Fruit fly (Drosophila melanogaster) ovary, adult (tissue): ENCODE results near the gene CG14431.

ENCODE experiments used
- CG17801 ChIP-seq: fragments of 200-800 bp; optimal IDR thresholded peaks from 2 replicates; lab custom pipeline; 2019; ENCODE audit warnings: missing biosample characterization, mild to moderate bottlenecking, missing genetic modification characterization, moderate library complexity; ENCODE audit not compliant: partially characterized antibody

Gene CG14431

DNA sequence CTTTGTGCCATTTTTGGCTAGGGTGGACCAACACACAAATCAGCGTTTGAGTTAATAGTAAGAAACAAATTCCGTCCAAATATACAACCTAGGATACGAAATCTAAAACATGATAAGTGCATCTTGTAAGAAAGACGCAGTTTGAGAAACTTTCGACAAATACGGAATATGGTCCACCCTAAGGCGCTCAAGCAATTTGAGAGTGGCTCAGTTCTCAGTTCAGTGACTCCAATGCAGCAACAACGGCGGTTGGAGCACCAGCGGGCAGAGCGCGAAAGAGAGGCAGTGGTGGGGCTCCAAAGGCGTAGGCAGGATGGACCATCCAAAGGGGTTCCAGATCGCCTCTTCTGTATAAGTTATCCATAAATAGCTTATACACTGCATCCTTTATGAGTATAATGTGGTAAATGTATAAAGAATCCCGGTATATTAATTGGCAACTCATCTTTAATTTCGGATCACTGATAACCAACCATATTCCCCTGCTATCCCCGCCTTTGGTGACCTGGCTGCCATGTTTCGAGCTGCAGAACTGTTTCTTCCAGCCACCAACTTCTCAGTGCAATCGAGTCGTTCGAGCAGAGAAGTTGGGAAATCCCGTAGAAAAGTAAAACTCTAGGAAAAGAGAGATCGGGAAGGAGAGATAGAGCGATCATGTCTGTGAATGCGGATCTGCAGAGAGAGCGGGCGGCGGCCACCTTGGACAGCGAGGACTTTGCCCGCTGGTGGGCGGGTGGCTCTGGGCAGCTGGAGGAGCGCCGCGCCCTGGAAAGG, 61.5 kb downstream of the CG14431 start, which contains the start of gene CG4586:
TSS of gene CG4586 (plus strand) at position 555 of the 774 bp plus-strand sequence.
- peak; percentile 98 for TF ChIP-seq CG17801 (GFP tag; lab: Kevin White, UChicago)

DNA sequence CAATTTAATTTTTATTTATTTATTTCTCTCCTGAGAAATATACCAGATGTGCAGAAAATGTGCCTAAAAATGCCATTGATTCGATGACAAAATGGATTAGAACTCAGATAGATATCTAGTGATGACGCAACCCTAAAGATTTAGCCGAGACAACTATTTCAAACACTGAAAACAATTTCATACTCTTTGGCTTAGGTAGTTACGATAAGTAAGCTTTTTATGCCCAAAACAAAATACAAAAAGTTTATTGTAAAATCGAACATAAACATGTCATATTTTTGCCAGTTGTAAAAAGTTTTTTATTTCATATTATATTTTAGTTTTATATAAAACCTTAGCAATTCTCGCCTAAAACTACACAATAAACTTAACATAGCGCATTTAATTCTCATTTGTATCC, 65.3 kb downstream of the CG14431 start, which contains the start of gene CG3040:
TSS of gene CG3040 (minus strand) at position 54 of the 400 bp plus-strand sequence.
- TF ChIP-seq CG17801 (GFP tag; lab: Kevin White, UChicago) = peak; percentile 60

DNA sequence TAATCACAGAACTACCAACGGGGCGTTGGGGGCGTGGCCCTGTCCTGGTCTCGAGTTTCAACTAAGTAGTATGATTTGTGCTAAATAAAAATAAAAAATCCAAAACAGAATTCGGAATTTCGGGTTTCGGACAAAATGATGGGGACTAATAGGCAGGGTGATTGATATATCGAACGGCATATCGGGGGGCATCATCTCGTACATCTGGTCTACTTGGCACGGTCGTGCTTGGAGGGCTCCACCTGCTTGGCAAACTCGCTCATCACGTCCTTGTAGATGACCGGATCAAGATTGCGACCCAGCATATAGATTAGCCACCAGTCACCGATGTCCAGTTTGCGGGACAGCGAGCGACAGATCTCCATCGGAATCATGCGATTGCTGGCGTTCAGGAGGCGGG, 66.1 kb downstream of the CG14431 start:
- TF ChIP-seq CG17801 (GFP tag; lab: Kevin White, UChicago) = no peak

DNA sequence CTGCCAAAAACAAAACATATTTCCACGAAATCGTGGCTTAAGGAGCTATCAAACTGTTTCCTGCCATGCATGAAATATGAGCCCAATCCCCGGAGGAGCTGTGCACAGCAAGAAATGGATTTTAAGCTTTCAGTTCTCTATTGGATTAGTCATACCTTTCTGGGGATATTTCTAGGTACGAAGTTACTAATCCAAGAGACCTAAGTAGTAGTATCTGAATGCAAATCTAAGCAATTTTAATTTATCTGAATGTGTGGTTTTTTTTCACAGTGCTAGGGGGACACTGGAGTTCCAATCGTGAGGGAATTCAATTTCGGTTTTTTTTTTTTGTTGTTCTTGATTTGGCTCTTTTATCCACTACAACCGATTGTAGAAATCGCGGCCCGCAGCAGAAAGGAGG, 68.3 kb downstream of the CG14431 start:
- no peak for TF ChIP-seq CG17801 (GFP tag; lab: Kevin White, UChicago)

DNA sequence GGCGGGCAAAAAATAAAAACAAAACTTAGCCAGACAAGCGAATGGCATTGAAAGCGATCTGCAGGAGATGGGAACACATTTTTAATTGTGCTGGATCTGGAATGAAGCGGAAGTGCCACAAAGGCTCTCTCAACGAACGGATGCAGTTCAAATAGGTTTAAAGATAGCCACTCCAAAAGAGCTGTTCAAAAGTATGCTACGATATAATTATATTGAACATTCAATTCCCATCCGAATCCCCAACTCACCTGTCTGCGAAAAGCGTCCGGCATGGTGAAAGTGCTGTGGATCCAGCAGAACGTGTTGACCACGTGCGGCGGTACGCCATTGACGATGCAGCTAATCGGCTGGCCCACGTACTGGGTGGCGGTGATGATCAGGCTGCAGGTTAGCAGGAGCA, 68.8 kb downstream of the CG14431 start:
- no peak for TF ChIP-seq CG17801 (GFP tag; lab: Kevin White, UChicago)

DNA sequence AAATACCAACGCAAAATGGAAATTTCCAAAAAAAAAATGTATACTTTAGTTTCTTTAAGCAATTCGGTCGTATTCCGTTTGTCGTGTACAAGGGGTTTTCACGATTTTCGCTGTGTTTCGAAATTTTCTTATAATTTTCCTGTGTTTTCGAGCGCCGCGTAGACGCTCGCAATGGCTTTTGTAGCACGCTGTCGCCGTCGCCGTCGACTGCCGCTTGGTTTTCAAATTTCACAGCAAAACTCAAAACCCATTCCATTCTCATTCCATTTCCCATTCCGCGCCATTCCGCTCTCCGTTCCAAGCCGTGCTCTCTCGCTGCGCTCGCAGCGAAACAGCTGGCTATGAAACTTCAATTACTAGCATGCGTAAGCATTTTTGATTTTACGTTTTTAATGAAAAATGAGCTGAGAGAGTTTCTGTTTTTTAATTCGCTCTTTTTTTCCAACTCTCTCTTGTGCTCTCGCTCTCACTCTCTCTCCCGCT, 73.4 kb downstream of the CG14431 start:
- TF ChIP-seq CG17801 (GFP tag; lab: Kevin White, UChicago) = no peak

DNA sequence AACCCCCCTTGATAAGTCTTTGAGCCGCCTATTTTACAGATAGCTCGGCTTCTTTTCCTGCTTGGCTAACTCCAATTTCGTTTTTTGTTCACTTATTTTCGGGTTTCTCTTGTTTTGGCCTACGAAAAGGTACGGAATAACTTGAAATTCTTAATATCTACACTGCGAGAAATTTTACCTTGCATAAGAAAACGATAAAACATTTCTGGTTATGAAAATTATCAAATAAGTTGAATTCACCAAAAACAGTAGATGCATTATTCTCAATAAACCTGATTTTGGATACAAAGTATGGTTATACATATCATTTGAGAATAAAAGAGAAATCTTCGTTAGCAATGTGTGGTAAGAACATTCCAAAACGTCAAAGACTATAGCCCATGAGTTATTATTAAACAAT, 74.0 kb downstream of the CG14431 start:
- TF ChIP-seq CG17801 (GFP tag; lab: Kevin White, UChicago) = no peak

DNA sequence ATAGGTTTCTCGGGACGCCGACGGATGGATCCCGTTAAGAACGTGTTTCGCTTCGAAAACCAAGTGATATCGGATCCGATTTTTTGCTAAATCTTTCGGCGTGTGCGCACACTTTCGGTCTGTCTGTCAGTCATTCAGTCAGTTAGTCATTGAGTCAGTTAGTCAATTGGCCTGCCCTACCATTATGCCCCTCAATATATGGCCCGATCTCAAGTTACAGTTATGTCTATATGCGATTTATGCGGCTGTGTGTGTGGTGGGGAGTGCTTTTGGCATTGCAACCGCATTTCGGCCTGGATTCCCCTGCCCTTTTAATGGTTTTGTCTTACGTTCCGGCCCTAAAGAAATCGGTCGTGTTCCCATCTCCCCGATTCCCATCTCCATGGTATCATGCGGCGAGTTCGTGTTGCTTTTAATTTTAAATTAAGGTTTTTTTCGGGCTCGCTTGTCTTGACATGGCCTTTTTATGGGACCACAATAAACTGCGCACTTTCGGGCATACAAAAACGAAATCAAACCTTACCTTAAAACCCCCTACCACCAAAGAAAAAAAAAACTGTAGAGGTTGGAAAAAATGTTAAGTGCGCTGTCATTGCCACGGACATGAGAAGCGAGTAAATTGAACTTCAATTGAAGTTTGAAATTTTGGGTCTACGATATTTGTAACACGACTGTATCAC, 74.8 kb downstream of the CG14431 start:
- no peak for TF ChIP-seq CG17801 (GFP tag; lab: Kevin White, UChicago)

DNA sequence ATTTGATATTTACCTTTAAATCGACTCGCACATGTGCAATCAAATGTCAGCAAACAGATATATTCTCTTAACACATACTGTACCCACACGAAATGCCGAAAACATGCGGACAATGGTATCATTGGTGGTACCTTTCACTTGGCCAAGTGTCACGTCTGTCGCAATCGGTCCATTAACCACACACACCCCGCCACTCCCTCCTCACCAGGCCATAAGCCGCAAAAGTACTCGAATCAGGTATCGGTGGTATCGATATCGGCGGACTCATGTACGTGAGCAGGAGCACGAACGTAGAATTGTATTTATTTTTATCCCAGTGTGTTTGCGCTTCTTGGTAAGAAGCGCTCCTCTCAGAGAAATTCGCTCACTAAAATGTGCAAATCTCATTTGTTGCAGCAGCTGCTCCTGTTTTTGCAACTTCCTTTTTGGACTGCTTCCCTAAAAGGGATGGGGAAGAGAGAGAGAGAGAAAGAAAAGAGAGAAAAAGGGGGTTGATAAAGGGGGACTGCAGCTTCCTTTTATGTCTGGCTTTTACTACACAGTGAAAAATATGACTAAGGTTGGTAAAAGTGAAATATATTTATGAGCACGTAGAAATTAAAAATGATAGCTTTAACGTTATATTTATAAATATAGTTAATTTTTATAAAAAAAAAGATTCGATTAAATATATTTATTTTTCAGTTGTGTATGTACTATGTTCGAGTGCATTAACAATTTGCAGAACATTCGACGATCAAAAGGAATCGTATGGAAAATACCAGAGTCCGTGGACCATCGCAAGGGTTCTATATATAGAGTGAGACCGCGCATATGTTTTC, 75.6 kb downstream of the CG14431 start:
- no peak for TF ChIP-seq CG17801 (GFP tag; lab: Kevin White, UChicago)

DNA sequence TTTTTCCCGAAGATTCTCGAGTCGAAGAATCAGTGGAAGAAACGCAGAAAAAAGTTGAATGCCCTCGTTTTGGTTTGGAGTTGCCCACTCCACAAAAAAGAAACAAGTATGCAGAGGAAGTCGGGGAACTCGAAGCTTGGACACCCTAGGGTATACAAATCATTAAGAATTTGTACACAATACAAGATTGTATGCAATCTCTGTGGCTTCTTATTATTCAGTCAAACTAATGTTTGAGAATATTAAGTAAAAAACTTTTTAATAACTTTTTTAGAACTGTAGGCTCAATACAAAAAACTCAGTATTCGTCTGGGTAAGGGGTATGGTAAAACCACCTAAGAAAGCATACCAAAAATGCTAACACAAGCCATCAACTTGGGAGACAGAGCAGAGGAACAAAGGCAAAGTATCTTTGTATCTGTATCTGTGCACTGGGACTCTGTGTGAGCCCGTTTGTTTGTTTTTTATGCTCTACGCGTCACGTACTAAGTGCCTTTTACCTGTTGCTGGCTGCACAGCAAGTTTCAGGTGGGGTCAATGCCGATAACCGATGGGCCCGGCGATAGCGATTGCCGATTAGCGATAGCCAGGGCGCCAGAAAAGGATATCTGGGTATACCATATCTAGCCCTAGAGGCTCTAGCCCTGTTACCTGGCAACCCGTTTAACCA, 77.2 kb downstream of the CG14431 start:
- peak; percentile 89 for TF ChIP-seq CG17801 (GFP tag; lab: Kevin White, UChicago)

DNA sequence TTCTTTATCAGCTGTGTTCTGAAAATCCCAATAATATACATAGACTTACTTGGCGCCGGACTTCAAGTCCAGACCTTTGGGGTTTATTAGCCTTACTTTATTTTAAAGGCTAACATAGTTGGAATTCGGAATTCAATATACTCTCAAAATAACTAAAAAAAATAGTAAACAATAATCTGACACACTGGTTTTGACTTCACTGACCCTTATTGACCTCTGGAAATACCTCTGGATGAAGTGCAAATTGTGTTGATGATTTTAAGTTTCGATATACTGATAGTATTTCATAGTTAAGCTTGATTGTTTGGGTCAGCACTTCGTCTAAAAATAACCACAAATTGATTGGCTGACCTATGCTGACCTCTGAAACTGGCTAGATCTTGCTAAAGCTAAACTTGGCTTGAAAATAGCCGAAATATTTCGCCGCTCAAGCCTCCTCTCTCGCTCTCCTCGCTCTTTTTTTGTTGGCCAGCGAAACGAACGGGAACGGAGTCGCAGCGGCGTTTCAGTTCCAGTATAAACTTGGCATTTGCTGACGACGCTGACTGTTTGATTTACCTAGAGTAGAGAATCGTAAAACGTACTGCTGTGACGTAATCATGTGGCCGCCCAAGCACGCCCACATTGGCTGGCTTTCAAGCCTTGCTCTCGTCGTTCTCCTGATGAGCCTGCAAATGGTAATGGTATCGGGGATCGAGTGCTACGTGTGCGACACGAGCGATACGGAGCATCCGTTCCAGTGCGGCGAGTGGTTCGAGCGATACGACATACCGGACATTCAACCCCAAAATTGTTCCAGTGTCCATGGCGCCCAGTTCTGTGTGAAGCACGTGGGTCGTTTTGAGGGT, 78.1 kb downstream of the CG14431 start, which contains the start of gene bou:
TSS of gene bou (plus strand) at position 507 of the 848 bp plus-strand sequence.
- TF ChIP-seq CG17801 (GFP tag; lab: Kevin White, UChicago) = peak; percentile 11

DNA sequence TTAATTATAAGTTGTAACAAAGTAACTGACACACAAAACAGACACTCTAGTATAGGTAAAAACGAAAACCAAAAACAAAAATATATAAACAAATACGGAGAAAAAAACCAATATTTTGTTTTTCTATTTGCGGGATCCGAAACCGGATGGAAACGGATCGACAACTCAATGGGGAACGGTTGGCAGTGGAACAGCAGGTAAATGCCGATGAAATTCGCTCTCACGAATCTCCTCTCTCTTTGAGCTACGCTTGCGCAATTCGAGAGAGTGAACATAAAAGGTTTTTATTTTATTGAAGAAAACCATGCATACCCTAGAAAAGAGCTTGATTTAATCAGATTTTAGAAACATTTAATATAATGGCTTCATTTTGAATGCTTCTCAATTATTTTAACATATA, 79.0 kb downstream of the CG14431 start:
- no peak for TF ChIP-seq CG17801 (GFP tag; lab: Kevin White, UChicago)

DNA sequence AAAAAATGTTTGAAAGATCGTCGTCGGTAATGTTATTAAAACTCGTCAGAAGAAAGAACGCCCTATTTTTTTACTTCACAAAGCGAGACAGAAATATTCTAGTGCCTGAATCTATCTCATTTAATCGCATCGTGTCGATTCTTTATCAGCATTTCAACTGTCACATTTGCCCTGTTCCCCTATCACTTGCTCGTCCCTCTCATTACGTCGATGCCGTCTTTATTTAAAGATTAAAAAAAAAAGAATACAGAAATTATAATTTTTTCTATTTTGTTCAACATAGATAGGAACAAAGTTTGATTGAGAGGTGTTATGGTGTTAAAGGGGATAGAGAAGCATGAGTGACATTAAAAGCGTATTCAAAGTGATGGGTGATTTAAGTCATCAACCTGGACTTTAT, 80.0 kb downstream of the CG14431 start:
- no peak for TF ChIP-seq CG17801 (GFP tag; lab: Kevin White, UChicago)
